Worm (Caenorhabditis elegans): ENCODE data around the gene irld-17.

irld-17 gene

DNA sequence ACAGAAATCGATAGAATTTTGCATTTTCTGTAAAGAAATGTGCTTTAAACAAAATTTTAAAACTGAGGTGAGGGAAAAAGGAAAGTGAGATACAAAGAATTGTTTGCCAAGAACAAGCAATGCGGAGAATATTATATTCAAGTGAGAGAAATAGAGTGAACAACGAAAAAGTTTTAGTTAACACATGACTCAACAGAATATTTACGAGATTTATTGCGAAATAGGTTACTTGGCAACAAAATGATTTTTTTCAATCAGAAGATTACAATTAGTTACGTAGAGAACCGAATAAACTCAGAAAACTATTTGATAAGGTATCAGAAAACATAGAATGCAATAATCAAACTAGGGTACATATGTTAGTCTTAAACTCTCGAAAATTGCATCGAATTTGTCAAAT, 10.3 kb upstream of the irld-17 start, which contains the start of gene nhr-117:
Gene nhr-117 (minus strand): TSS at position 27 of the 400 bp plus-strand sequence.
- TF ChIP-seq W03F9.2 (tag; optimal IDR thresholded peaks at IDR 0.05): no peak
- TF ChIP-seq dao-5 (tag; optimal IDR thresholded peaks at IDR 0.05): no peak
- no peak for TF ChIP-seq him-1 (tag; optimal IDR thresholded peaks at IDR 0.05)

DNA sequence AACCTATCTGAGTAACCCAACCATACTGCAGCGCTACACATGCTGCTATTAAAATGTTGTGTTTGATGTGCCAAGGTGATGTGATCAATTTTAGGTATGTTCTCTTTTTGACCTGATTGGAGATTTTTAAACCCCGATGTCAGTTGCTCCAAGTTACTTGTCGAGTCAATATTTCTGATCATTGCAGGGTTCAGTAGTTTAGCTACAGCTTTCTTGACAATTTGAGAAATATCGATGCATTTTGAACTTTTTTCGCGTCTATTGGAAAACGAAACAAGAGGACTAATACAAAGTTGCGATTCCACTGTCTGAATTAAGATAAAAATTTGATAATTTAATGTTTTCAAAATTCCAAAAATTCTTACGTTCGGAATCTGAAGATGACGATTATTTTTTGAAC, 8.4 kb upstream of the irld-17 start:
- TF ChIP-seq him-1 (tag; optimal IDR thresholded peaks at IDR 0.05) (no peak), W03F9.2 (tag; optimal IDR thresholded peaks at IDR 0.05) (no peak), dao-5 (tag; optimal IDR thresholded peaks at IDR 0.05) (no peak)

DNA sequence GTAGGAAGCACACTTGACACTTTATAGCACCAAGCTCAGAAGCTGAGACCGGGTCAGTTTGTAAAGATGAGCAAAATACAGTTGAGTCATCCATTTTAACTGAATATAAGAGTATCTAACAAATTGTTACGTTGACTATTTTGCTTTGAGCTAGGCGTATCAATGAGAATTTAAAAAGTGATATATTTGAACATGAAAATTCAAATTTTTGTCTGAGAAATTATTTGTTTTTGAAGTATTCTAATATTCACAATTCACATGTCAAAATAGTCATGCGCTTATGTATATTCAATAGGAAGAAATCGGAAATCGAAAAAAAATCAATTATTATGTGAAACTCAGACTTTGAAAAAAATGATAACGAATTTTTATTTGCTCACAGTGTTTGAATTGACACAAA, 7.5 kb upstream of the irld-17 start, which contains the start of gene nhr-110:
Gene nhr-110 (minus strand): TSS at position 101 of the 400 bp plus-strand sequence.
- TF ChIP-seq him-1 (tag; optimal IDR thresholded peaks at IDR 0.05) (no peak), dao-5 (tag; optimal IDR thresholded peaks at IDR 0.05) (no peak), W03F9.2 (tag; optimal IDR thresholded peaks at IDR 0.05) (no peak)

DNA sequence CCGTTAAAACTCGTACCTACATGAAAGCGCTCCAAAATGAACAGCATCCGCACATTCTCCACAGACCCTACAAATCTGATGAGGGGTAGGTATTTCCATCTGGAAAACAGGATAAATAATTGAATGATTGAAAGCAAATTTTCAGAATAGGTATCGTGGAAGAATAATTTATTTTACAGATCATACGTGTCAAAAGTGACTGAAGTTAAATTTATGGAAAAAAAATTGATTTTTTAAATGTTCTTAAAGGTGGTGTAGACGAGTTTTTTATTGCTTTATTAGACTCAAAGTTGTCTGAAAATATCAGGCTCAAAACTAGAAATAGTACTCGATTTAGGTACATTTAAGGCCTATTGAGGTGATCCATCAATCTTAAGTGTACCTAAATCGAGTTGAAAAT, 5.1 kb upstream of the irld-17 start, which contains the start of gene nhr-237:
Gene nhr-237 (minus strand): TSS at position 101 of the 400 bp plus-strand sequence.
- TF ChIP-seq W03F9.2 (tag; optimal IDR thresholded peaks at IDR 0.05): no peak
- no peak for TF ChIP-seq dao-5 (tag; optimal IDR thresholded peaks at IDR 0.05)
- no peak for TF ChIP-seq him-1 (tag; optimal IDR thresholded peaks at IDR 0.05)

DNA sequence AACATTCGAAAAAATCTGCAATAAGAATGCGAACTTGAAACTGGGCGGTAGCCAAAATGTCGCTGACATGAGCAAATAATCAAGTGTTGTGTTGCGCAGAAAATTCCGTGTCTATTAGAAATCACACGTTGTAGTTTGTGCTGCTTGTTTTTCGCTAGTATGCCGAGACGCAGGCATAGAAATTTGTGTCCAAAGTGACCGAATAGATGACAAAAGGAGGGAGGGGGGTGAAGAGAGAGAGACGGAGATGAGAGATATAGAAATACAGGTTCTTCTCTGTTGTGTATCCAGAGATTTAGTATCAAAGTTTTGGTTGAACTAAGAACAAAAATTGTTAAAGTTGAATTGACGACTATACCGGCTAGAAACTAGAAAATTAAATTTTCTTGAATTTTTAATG, 4.5 kb upstream of the irld-17 start:
- TF ChIP-seq him-1 (tag; optimal IDR thresholded peaks at IDR 0.05): no peak
- no peak for TF ChIP-seq dao-5 (tag; optimal IDR thresholded peaks at IDR 0.05)
- TF ChIP-seq W03F9.2 (tag; optimal IDR thresholded peaks at IDR 0.05): no peak

DNA sequence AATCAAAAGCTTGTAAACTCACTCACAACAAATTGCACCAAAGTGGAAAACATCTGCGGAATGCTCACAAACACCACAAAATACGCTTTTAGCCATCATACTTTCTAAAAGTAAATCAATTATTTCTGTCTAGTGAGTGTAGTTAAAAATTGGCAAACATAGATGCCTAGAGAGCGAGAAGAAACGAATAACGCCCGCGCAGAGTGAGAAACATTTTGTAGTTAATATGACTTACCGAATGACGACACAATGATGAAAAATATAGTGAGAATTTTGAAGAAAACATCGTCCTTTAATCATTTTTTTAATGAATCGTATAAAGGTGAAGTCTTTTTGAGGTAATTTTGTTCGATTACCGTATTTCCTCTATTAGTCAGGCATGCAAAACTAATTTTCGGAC, 2.5 kb upstream of the irld-17 start, which contains the start of gene nhr-238:
Gene nhr-238 (minus strand): TSS at position 104 of the 400 bp plus-strand sequence.
- TF ChIP-seq him-1 (tag; optimal IDR thresholded peaks at IDR 0.05): no peak
- no peak for TF ChIP-seq dao-5 (tag; optimal IDR thresholded peaks at IDR 0.05)
- TF ChIP-seq W03F9.2 (tag; optimal IDR thresholded peaks at IDR 0.05): no peak

DNA sequence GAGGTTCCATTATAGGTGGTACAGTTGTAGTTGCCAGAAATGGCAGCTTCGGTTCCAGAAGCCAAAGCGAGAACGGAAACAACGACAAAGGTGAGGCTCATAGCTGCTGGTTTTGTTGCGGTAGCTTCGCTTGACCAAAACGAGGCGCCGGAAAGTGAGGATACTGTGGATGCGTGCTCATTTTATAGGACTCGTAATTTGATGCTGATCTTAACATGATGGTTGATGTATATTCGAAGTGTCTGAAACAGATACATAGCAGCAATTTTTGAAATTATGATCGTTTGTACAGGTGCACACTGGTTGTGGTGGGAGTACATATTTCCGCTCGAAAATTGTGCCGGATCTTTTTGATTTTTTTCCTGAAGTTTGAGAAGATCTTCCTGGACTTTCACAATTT, 669 bp upstream of the irld-17 start, which contains the start of gene Y46H3D.8:
Gene Y46H3D.8 (minus strand): TSS at position 101 of the 400 bp plus-strand sequence.
- no peak for TF ChIP-seq W03F9.2 (tag; optimal IDR thresholded peaks at IDR 0.05)
- TF ChIP-seq dao-5 (tag; optimal IDR thresholded peaks at IDR 0.05): no peak
- TF ChIP-seq him-1 (tag; optimal IDR thresholded peaks at IDR 0.05): no peak

DNA sequence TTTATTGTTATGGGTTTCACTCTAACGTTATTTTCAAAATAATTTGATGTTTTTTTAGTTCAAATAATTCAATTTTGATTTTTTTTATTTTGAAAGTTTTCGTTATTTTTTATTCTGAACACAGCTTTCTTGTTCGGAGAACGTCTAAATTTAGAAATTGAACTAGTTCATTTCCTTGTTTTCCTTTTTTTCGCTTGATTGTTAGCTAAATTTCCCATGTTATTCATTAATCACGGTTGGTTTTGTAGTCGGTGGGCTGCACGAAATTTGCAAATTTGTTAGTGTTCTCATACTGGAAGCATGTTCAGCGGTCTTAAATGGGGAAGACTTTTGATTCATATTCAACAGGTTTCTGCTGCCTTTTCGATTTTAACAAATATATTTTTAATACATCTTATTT, 4.0 kb downstream of the irld-17 start, which contains the start of gene str-222:
Gene str-222 (plus strand): TSS at position 301 of the 400 bp plus-strand sequence.
- TF ChIP-seq him-1 (tag; optimal IDR thresholded peaks at IDR 0.05) (no peak), W03F9.2 (tag; optimal IDR thresholded peaks at IDR 0.05) (no peak), dao-5 (tag; optimal IDR thresholded peaks at IDR 0.05) (no peak)

DNA sequence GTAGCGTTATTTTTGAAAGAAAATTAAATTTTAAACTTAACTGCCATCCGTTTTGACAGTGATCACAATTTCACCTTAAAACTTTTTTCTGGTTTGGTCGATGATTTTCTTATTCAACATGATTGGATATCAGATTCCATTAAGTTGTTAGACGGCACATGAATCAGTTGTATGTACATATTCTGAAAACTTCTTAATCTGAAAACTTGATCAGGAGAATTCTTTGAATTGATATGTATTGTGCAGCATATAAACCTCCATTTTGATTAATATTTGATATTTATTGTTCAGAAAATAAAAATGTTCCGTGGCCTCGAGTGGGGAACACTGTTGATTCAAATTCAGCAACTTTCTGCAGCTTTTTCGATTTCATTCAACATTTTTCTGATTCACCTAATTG, 8.2 kb downstream of the irld-17 start, which contains the start of gene str-221:
Gene str-221 (plus strand): TSS at position 301 of the 400 bp plus-strand sequence.
- TF ChIP-seq W03F9.2 (tag; optimal IDR thresholded peaks at IDR 0.05) (no peak), him-1 (tag; optimal IDR thresholded peaks at IDR 0.05) (no peak), dao-5 (tag; optimal IDR thresholded peaks at IDR 0.05) (no peak)

DNA sequence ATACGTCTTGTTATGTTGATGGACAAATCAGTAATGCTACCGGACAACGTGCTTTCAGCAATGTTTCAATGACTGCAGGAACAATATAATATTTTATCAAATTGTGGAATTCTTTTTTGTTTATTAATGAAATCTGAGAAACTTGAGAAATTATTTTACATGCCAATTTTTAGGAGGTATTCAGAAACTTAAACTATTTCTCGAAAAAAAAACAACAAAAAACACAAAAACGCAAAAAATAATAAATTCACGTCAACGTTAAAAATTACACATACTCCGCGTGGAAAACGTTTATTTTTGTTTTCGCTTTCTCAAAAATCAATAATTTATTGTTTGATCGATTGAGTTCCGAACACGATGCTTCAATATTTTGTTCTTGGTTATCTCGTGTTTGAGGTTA, 10.4 kb downstream of the irld-17 start, which contains the start of gene Y46H3D.1:
Gene Y46H3D.1 (plus strand): TSS at position 301 of the 400 bp plus-strand sequence.
- TF ChIP-seq dao-5 (tag; optimal IDR thresholded peaks at IDR 0.05) (no peak), W03F9.2 (tag; optimal IDR thresholded peaks at IDR 0.05) (no peak), him-1 (tag; optimal IDR thresholded peaks at IDR 0.05) (no peak)

DNA sequence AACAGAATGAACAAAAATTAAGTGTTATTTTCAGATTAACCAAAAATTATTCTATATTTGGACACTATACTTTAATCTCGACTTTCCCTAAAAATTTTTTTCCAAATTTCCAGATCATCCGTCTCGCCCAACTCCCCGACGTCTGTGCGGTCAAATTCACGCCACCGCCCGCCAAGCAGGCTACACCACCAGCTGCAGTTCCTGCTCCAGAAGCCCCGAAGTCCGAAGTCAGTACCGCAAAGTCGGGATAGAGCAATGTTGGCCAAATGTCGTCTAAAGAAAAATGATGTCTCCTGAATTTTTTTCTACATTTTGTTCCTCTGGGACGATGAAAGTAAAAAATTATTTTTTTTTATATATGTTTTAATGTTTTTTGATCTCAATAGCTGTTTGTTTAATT, 11.0 kb downstream of the irld-17 start:
- TF ChIP-seq him-1 (tag; optimal IDR thresholded peaks at IDR 0.05) (no peak), dao-5 (tag; optimal IDR thresholded peaks at IDR 0.05) (no peak)

DNA sequence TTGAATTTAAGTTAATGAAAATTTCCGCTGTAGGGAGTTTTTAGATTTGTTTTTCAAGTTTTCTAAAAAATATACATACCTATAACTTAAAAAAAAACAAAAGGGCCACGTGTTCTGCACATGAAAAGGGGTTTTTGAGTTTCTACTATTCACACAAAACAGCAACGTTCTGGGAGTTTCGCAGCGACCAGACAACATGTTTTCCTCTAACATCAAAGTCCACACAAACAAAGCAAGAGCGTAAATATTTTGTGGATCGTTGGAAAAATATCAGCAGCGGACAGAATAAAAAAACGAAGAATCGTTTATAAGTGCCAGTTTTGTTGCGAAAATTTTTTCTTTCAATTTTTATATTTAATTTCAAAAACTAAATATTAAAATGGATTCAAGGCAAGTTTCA, 12.1 kb downstream of the irld-17 start, which contains the start of gene alh-2:
Gene alh-2 (plus strand): TSS at position 284 of the 400 bp plus-strand sequence.
- TF ChIP-seq dao-5 (tag; optimal IDR thresholded peaks at IDR 0.05) (no peak), him-1 (tag; optimal IDR thresholded peaks at IDR 0.05) (no peak), W03F9.2 (tag; optimal IDR thresholded peaks at IDR 0.05) (no peak)

DNA sequence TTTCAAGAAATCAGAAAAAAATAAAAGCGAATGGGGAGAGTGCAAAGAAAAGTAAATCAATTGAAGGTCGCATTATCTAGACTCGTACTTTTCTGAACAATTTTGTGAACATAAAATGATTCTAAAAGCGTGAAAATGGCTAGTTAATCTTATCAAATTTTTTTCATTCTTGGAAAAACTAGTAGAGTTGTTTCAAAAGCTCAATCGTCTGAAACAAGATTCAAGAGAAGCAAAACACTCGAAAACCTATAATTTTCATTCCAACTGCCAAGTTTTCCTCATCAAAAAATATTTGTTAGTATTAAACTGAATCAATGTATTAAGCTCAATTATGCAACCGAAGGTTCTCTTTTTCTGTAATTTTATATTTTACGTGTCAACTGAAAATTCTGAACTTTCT, 16.2 kb downstream of the irld-17 start, which contains the start of gene irld-45:
Gene irld-45 (plus strand): TSS at position 301 of the 400 bp plus-strand sequence.
- TF ChIP-seq W03F9.2 (tag; optimal IDR thresholded peaks at IDR 0.05): no peak
- TF ChIP-seq dao-5 (tag; optimal IDR thresholded peaks at IDR 0.05): no peak
- TF ChIP-seq him-1 (tag; optimal IDR thresholded peaks at IDR 0.05): no peak

DNA sequence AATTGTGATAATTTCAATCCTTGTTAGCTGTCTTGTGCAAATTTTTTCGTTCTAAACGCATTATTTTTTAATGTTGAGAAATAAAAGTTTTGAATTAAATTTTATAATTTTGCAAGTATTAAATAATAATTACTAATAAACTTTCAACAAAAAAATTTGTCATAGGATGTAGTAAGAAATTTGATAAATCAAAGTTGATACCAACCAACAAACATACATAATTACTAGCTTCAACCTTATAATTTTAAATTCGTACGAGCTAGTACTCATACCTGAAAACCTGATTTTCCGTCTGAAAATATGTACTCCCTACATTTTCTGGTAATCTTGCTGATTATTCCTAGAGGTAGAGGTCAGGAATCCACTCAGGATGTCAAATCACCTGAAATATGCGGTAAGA, 19.2 kb downstream of the irld-17 start, which contains the start of gene irld-44:
Gene irld-44 (plus strand): TSS at position 301 of the 400 bp plus-strand sequence.
- TF ChIP-seq him-1 (tag; optimal IDR thresholded peaks at IDR 0.05) (no peak), W03F9.2 (tag; optimal IDR thresholded peaks at IDR 0.05) (no peak), dao-5 (tag; optimal IDR thresholded peaks at IDR 0.05) (no peak)

DNA sequence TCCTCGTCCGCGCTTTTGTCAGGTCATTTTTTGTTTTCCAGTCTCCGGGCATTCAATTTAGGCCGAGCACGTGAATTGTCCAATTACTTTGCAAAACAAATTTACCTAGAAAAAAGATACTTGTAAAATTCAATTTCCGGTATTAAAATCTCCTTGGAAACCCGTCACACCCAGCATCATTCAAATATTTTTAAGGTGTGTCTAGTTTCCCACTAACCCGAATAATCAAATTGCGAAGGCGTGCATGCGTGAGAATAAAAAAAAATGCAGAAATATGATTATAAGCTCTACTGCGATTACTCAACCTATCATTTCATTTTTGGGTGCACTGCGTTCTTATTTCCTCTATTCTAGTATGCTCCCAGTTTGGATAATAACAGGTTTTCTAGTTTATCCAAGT, 23.0 kb downstream of the irld-17 start, which contains the start of gene irld-11:
Gene irld-11 (plus strand): TSS at position 301 of the 400 bp plus-strand sequence.
- TF ChIP-seq W03F9.2 (tag; optimal IDR thresholded peaks at IDR 0.05): no peak
- TF ChIP-seq him-1 (tag; optimal IDR thresholded peaks at IDR 0.05): no peak
- TF ChIP-seq dao-5 (tag; optimal IDR thresholded peaks at IDR 0.05): no peak

Data from whole organism, L4/young adult.